Worm (Caenorhabditis elegans): ENCODE data around the gene F26G1.1.
A peak's percentile ranks its signal among the peaks of the same experiment; 100 is the strongest.

- TF ChIP-seq him-1 (tag; optimal IDR thresholded peaks at IDR 0.05) (peak; percentile 1), ztf-6 (GFP tag; IDR thresholded peaks at IDR 0.05) (no peak), pha-4 (tag; optimal IDR thresholded peaks at IDR 0.05) (no peak), lin-26 (GFP tag; IDR thresholded peaks at IDR 0.05) (no peak), F39B2.1 (GFP tag; IDR thresholded peaks at IDR 0.05) (no peak), hmg-1.2 (GFP tag; IDR thresholded peaks at IDR 0.05) (peak; percentile 27; the same call in 1 of the 2 replicates), Y56A3A.18 (GFP tag; IDR thresholded peaks at IDR 0.05) (no peak), Y67H2A.10 (GFP tag; conservative IDR thresholded peaks at IDR 0.05) (no peak), ama-1 (optimal IDR thresholded peaks at IDR 0.05) (no peak), ama-1 (GFP tag; optimal IDR thresholded peaks at IDR 0.05) (no peak), dpl-1 (GFP tag; optimal IDR thresholded peaks at IDR 0.05) (peak; percentile 42)
Measured at ce11 chrII:4791272-4791671, at the start of gene F26G1.1.
